Fruit fly (Drosophila melanogaster): ENCODE results near the gene Nab2.

The Nab2 gene

dm6 chr3R:24289768-24290349, 28.4 kb downstream of the Nab2 start, which contains the start of the genes CG34290 and Uck (continued):
- peak; percentile 76 for TF ChIP-seq Eip78C (GFP tag)
- peak; percentile 51 for TF ChIP-seq CG31627 (GFP tag; optimal IDR thresholded peaks at IDR 0.05)
- TF ChIP-seq dsx (GFP tag; optimal IDR thresholded peaks at IDR 0.05; ENCODE audit: poor library complexity, severe bottlenecking) = peak; percentile 34
- TF ChIP-seq esn (GFP tag; optimal IDR thresholded peaks at IDR 0.05) = peak; percentile 74
- peak; percentile 53 for TF ChIP-seq OdsH (GFP tag; optimal IDR thresholded peaks at IDR 0.05)
- peak; percentile 66 for TF ChIP-seq lz (GFP tag; optimal IDR thresholded peaks at IDR 0.05)
- TF ChIP-seq CG7368 (GFP tag; optimal IDR thresholded peaks at IDR 0.05) = peak; percentile 40
- peak; percentile 6 for TF ChIP-seq CG11902 (GFP tag; optimal IDR thresholded peaks at IDR 0.05)
- no peak for TF ChIP-seq Eip93F (GFP tag; optimal IDR thresholded peaks at IDR 0.05)
- no peak for TF ChIP-seq Lpt (GFP tag; optimal IDR thresholded peaks at IDR 0.05)
- peak; percentile 54 for TF ChIP-seq vri (GFP tag; optimal IDR thresholded peaks at IDR 0.05)
- peak; percentile 41 for TF ChIP-seq Blimp-1 (GFP tag; optimal IDR thresholded peaks at IDR 0.05)
- TF ChIP-seq spab (GFP tag; optimal IDR thresholded peaks at IDR 0.05) = peak; percentile 33
- peak; percentile 46 for TF ChIP-seq acj6 (GFP tag; optimal IDR thresholded peaks at IDR 0.05)
- TF ChIP-seq fd85E (GFP tag; optimal IDR thresholded peaks at IDR 0.05) = no peak
- TF ChIP-seq ss (GFP tag; optimal IDR thresholded peaks at IDR 0.05) = peak in 1 of 2 experiments; percentile 73
- no peak for TF ChIP-seq CG6276 (GFP tag; optimal IDR thresholded peaks at IDR 0.05)
- TF ChIP-seq net (GFP tag; optimal IDR thresholded peaks at IDR 0.05) = peak; percentile 41
- TF ChIP-seq CG6792 (GFP tag; optimal IDR thresholded peaks at IDR 0.05) = peak; percentile 48
- TF ChIP-seq CG10669 (GFP tag; optimal IDR thresholded peaks at IDR 0.05) = peak; percentile 52
- no peak for TF ChIP-seq Gug (GFP tag; IDR thresholded peaks at IDR 0.05)
- peak; percentile 75 for TF ChIP-seq CG6163 (GFP tag; IDR thresholded peaks at IDR 0.05)

dm6 chr3R:24287157-24287556, 31.1 kb downstream of the Nab2 start:
- no peak for TF ChIP-seq CG11902 (GFP tag; optimal IDR thresholded peaks at IDR 0.05)
- peak; percentile 82 for TF ChIP-seq svp (GFP tag)
- TF ChIP-seq CG6854 (GFP tag; optimal IDR thresholded peaks at IDR 0.05) = peak; percentile 5
- peak; percentile 5 for TF ChIP-seq CG6276 (GFP tag; optimal IDR thresholded peaks at IDR 0.05)
- TF ChIP-seq cyc (GFP tag; optimal IDR thresholded peaks at IDR 0.05) = no peak
- peak; percentile 58 to 70 for TF ChIP-seq ss (GFP tag; optimal IDR thresholded peaks at IDR 0.05)
- no peak for TF ChIP-seq lz (GFP tag; optimal IDR thresholded peaks at IDR 0.05)
- peak; percentile 32 for TF ChIP-seq CG9139 (GFP tag; optimal IDR thresholded peaks at IDR 0.05)
- TF ChIP-seq Eip78C (GFP tag) = peak; percentile 30
- TF ChIP-seq fkh (GFP tag; optimal IDR thresholded peaks at IDR 0.05) = no peak
- no peak for TF ChIP-seq Ets21C (GFP tag; optimal IDR thresholded peaks at IDR 0.05)

dm6 chr3R:24285423-24285822, 32.8 kb downstream of the Nab2 start:
- TF ChIP-seq OdsH (GFP tag; optimal IDR thresholded peaks at IDR 0.05) (no peak), CG3032 (tag; optimal IDR thresholded peaks at IDR 0.05) (no peak), Ets21C (GFP tag; optimal IDR thresholded peaks at IDR 0.05) (no peak), Eip78C (GFP tag) (peak; percentile 20), dsx (GFP tag; optimal IDR thresholded peaks at IDR 0.05; ENCODE audit: poor library complexity, severe bottlenecking) (peak; percentile 5), svp (GFP tag) (peak; percentile 96), achi (GFP tag; optimal IDR thresholded peaks at IDR 0.05) (no peak), CG15336 (GFP tag; IDR thresholded peaks at IDR 0.05) (no peak), CG11294 (GFP tag; IDR thresholded peaks at IDR 0.05) (no peak), CG6792 (GFP tag; optimal IDR thresholded peaks at IDR 0.05) (no peak), CG1621 (tag; optimal IDR thresholded peaks at IDR 0.05) (peak; percentile 11), ss (GFP tag; optimal IDR thresholded peaks at IDR 0.05) (peak in 1 of 2 experiments; percentile 42)

dm6 chr3R:24284164-24284563, 34.1 kb downstream of the Nab2 start:
- TF ChIP-seq CG6854 (GFP tag; optimal IDR thresholded peaks at IDR 0.05) (no peak), Lpt (GFP tag; optimal IDR thresholded peaks at IDR 0.05) (no peak), svp (GFP tag) (peak; percentile 78)

Measured in whole organism, prepupa.